Worm (Caenorhabditis elegans): ENCODE results near the gene F53F1.2.

F53F1.2 gene

ce11 chrV:13391378-13392258, 15.0 kb upstream of the F53F1.2 start, which contains the start of gene somi-1:
somi-1 (minus strand) TSS chrV:13391395.
- TF ChIP-seq nhr-12 (tag; optimal IDR thresholded peaks at IDR 0.05) (no peak), grh-1 (GFP tag; IDR thresholded peaks at IDR 0.05) (peak; percentile 42; the same call in 1 of the 2 replicates), unc-98 (GFP tag; IDR thresholded peaks at IDR 0.05) (no peak), nhr-71 (tag; optimal IDR thresholded peaks at IDR 0.05) (peak; percentile 38), nhr-77 (tag; optimal IDR thresholded peaks at IDR 0.05) (no peak), lin-35 (GFP tag; optimal IDR thresholded peaks at IDR 0.05) (peak in 1 of 2 experiments; percentile 1), pax-3 (tag; optimal IDR thresholded peaks at IDR 0.05) (no peak), tbx-2 (tag; optimal IDR thresholded peaks at IDR 0.05) (no peak), dpl-1 (GFP tag; optimal IDR thresholded peaks at IDR 0.05) (no peak), nhr-90 (tag; optimal IDR thresholded peaks at IDR 0.05; ENCODE audit: poor library complexity) (no peak), hlh-17 (GFP tag; optimal IDR thresholded peaks at IDR 0.05; ENCODE audit: borderline replicate concordance) (no peak), isw-1 (GFP tag; IDR thresholded peaks at IDR 0.05) (no peak), irx-1 (tag; optimal IDR thresholded peaks at IDR 0.05) (no peak), unc-30 (tag; optimal IDR thresholded peaks at IDR 0.05) (no peak), pag-3 (tag; optimal IDR thresholded peaks at IDR 0.05; ENCODE audit: borderline replicate concordance, insufficient read depth) (no peak), nhr-19 (GFP tag; conservative IDR thresholded peaks at IDR 0.05) (0 out of 2 replicates have a peak, but pooled peaks have one; percentile 2), Y116A8C.19 (tag; optimal IDR thresholded peaks at IDR 0.05; ENCODE audit: borderline replicate concordance) (no peak), F16B12.6 (tag; optimal IDR thresholded peaks at IDR 0.05) (no peak), lin-39 (tag; optimal IDR thresholded peaks at IDR 0.05) (no peak), lin-13 (GFP tag; optimal IDR thresholded peaks at IDR 0.05) (no peak), hlh-4 (tag; optimal IDR thresholded peaks at IDR 0.05) (no peak), lin-14 (GFP tag; optimal IDR thresholded peaks at IDR 0.05) (peak; percentile 53), ceh-8 (GFP tag; optimal IDR thresholded peaks at IDR 0.05) (no peak), unc-62 (GFP tag; optimal IDR thresholded peaks at IDR 0.05) (no peak), C04F5.9 (tag; optimal IDR thresholded peaks at IDR 0.05) (no peak), fkh-8 (tag; optimal IDR thresholded peaks at IDR 0.05) (no peak), nhr-237 (tag; optimal IDR thresholded peaks at IDR 0.05) (no peak), pqm-1 (tag; optimal IDR thresholded peaks at IDR 0.05) (no peak), snu-23 (GFP tag; optimal IDR thresholded peaks at IDR 0.05) (peak; percentile 11), vab-15 (tag; optimal IDR thresholded peaks at IDR 0.05) (no peak), ets-5 (GFP tag; IDR thresholded peaks at IDR 0.05) (no peak), aha-1 (tag; optimal IDR thresholded peaks at IDR 0.05) (no peak), ceh-82 (tag; optimal IDR thresholded peaks at IDR 0.05) (no peak), sup-37 (GFP tag; optimal IDR thresholded peaks at IDR 0.05) (no peak), sox-4 (tag; optimal IDR thresholded peaks at IDR 0.05) (no peak), lir-3 (tag; optimal IDR thresholded peaks at IDR 0.05; ENCODE audit: poor library complexity) (no peak), lin-15B (tag; optimal IDR thresholded peaks at IDR 0.05) (no peak), C34B4.2 (tag; optimal IDR thresholded peaks at IDR 0.05) (no peak), ztf-4 (tag; optimal IDR thresholded peaks at IDR 0.05) (no peak), sptf-1 (tag; optimal IDR thresholded peaks at IDR 0.05) (no peak), jun-1 (tag; optimal IDR thresholded peaks at IDR 0.05) (no peak), nhr-76 (tag; optimal IDR thresholded peaks at IDR 0.05) (no peak), efl-1 (optimal IDR thresholded peaks at IDR 0.05) (no peak), efl-1 (GFP tag; optimal IDR thresholded peaks at IDR 0.05 in 1 of 2) (peak in 1 of 2 experiments; percentile 71), aly-2 (tag; optimal IDR thresholded peaks at IDR 0.05) (no peak), nhr-28 (tag; optimal IDR thresholded peaks at IDR 0.05) (no peak), swsn-7 (tag; optimal IDR thresholded peaks at IDR 0.05) (no peak), fos-1 (tag; optimal IDR thresholded peaks at IDR 0.05) (no peak), unc-130 (tag; optimal IDR thresholded peaks at IDR 0.05) (no peak), ceh-90 (tag; optimal IDR thresholded peaks at IDR 0.05) (no peak), zag-1 (tag; optimal IDR thresholded peaks at IDR 0.05) (no peak), mep-1 (tag; optimal IDR thresholded peaks at IDR 0.05) (peak; percentile 40)

All from whole organism, L1 larva.